Fruit fly (Drosophila melanogaster) whole organism, embryonic: ENCODE results near the gene IntS6.
A peak's percentile ranks its signal among the peaks of the same experiment; 100 is the strongest.

Experiments
- Adf1 ChIP-seq: fragments of 200-800 bp; sonication (Bioruptor generic); IDR thresholded peaks from 2 replicates; pipeline ENCODE4 v1.3.6; 2022; ENCODE audit warnings: missing biosample characterization, missing genetic modification characterization
- CG11085 ChIP-seq: fragments of 200-800 bp; sonication (Bioruptor generic); IDR thresholded peaks from 2 replicates; pipeline ENCODE4 v1.3.6; 2022; ENCODE audit warnings: missing biosample characterization, missing genetic modification characterization
- CG11695 ChIP-seq: fragments of 200-800 bp; sonication (Bioruptor generic); IDR thresholded peaks from 3 replicates; pipeline ENCODE4 v1.3.6; 2022; ENCODE audit warnings: missing biosample characterization, missing genetic modification characterization
- CG11696 ChIP-seq: fragments of 200-800 bp; sonication (Bioruptor generic); IDR thresholded peaks from 2 replicates; pipeline ENCODE4 v1.3.6; 2022; ENCODE audit warnings: missing biosample characterization, missing genetic modification characterization
- CG12071 ChIP-seq: fragments of 200-800 bp; sonication (Bioruptor generic); optimal IDR thresholded peaks from 3 replicates; lab custom pipeline; 2018; ENCODE audit warnings: missing biosample characterization, mild to moderate bottlenecking, missing genetic modification characterization
- CG12219 ChIP-seq: fragments of 200-800 bp; sonication (Bioruptor generic); optimal IDR thresholded peaks from 3 replicates; lab custom pipeline; 2018; ENCODE audit warnings: missing biosample characterization, mild to moderate bottlenecking, missing genetic modification characterization
- CG13123 ChIP-seq: fragments of 200-800 bp; sonication (Bioruptor generic); optimal IDR thresholded peaks from 2 replicates; lab custom pipeline; 2016; ENCODE audit warnings: missing biosample characterization, missing genetic modification characterization
- CG13775 ChIP-seq: fragments of 200-800 bp; sonication (Bioruptor generic); optimal IDR thresholded peaks from 3 replicates; lab custom pipeline; 2017; ENCODE audit warnings: missing biosample characterization, mild to moderate bottlenecking, missing genetic modification characterization
- CG14014 ChIP-seq: fragments of 200-800 bp; sonication (Bioruptor generic); IDR thresholded peaks from 2 replicates; pipeline ENCODE4 v1.3.6; 2022; ENCODE audit warnings: missing biosample characterization, missing genetic modification characterization
- CG14965 ChIP-seq: fragments of 200-800 bp; sonication (Bioruptor generic); optimal IDR thresholded peaks from 2 replicates; lab custom pipeline; 2016; ENCODE audit warnings: missing biosample characterization, missing genetic modification characterization, borderline replicate concordance
- CG15269 ChIP-seq: fragments of 200-800 bp; sonication (Bioruptor generic); optimal IDR thresholded peaks from 2 replicates; lab custom pipeline; 2018; ENCODE audit warnings: missing biosample characterization, mild to moderate bottlenecking, missing genetic modification characterization, moderate library complexity
- CG15601 ChIP-seq: fragments of 200-800 bp; sonication (Bioruptor generic); optimal IDR thresholded peaks from 3 replicates; lab custom pipeline; 2019; ENCODE audit warnings: missing biosample characterization, mild to moderate bottlenecking, missing genetic modification characterization, moderate library complexity
- CG18011 ChIP-seq: fragments of 200-800 bp; sonication (Bioruptor generic); optimal IDR thresholded peaks from 2 replicates; lab custom pipeline; 2017; ENCODE audit warnings: missing biosample characterization, missing genetic modification characterization, mild to moderate bottlenecking, moderate library complexity, missing genotype
- CG2129 ChIP-seq: fragments of 200-800 bp; sonication (Bioruptor generic); IDR thresholded peaks from 2 replicates; pipeline ENCODE4 v1.3.6; 2022; ENCODE audit warnings: missing biosample characterization, missing genetic modification characterization; ENCODE audit not compliant: partially characterized antibody
- CG3163 ChIP-seq: fragments of 200-800 bp; sonication (Bioruptor generic); optimal IDR thresholded peaks from 3 replicates; lab custom pipeline; 2016; ENCODE audit warnings: missing biosample characterization, missing genetic modification characterization
- CG3726 ChIP-seq: fragments of 200-800 bp; sonication (Bioruptor generic); IDR thresholded peaks from 3 replicates; pipeline ENCODE4, ENCODE4 v1.3.6; 2022; ENCODE audit warnings: missing biosample characterization, missing genetic modification characterization
- CG4730 ChIP-seq: fragments of 200-800 bp; sonication (Bioruptor generic); IDR thresholded peaks from 2 replicates; pipeline ENCODE4 v1.3.6; 2022; ENCODE audit warnings: missing biosample characterization, missing genetic modification characterization
- CG6765 ChIP-seq: fragments of 200-800 bp; sonication (Bioruptor generic); optimal IDR thresholded peaks from 3 replicates; lab custom pipeline; 2017; ENCODE audit warnings: missing biosample characterization, mild to moderate bottlenecking, missing genetic modification characterization
- CG7987 ChIP-seq: fragments of 200-800 bp; sonication (Bioruptor generic); optimal IDR thresholded peaks from 2 replicates; lab custom pipeline; 2018; ENCODE audit warnings: missing biosample characterization, mild to moderate bottlenecking, missing genetic modification characterization, moderate library complexity
- CG8388 ChIP-seq: fragments of 200-800 bp; sonication (Bioruptor generic); optimal IDR thresholded peaks from 2 replicates; lab custom pipeline; 2019; ENCODE audit warnings: missing biosample characterization, mild to moderate bottlenecking, missing genetic modification characterization, moderate library complexity
- CG8944 ChIP-seq: fragments of 200-800 bp; sonication (Bioruptor generic); optimal IDR thresholded peaks from 3 replicates; lab custom pipeline; 2016; ENCODE audit warnings: missing biosample characterization, missing genetic modification characterization
- CG9609 ChIP-seq: fragments of 200-800 bp; sonication (Bioruptor generic); optimal IDR thresholded peaks from 3 replicates; lab custom pipeline; 2016; ENCODE audit warnings: missing biosample characterization, missing genetic modification characterization
- CHES-1-like ChIP-seq: fragments of 200-800 bp; sonication (Bioruptor generic); optimal IDR thresholded peaks from 2 replicates; lab custom pipeline; 2016; ENCODE audit warnings: missing biosample characterization, missing genetic modification characterization
- CrebB ChIP-seq: fragments of 200-800 bp; sonication (Bioruptor generic); optimal IDR thresholded peaks from 3 replicates; lab custom pipeline; 2018; ENCODE audit warnings: missing biosample characterization, mild to moderate bottlenecking, missing genetic modification characterization
- Dbx ChIP-seq: fragments of 200-800 bp; sonication (Bioruptor generic); IDR thresholded peaks from 3 replicates; pipeline ENCODE4 v1.3.6; 2022; ENCODE audit warnings: missing biosample characterization, missing genetic modification characterization
- H2.0 ChIP-seq: fragments of 200-800 bp; sonication (Bioruptor generic); IDR thresholded peaks from 2 replicates; pipeline ENCODE4 v1.3.6; 2022; ENCODE audit warnings: missing biosample characterization, missing genetic modification characterization
- HmgD ChIP-seq: fragments of 200-800 bp; sonication (Bioruptor generic); optimal IDR thresholded peaks from 3 replicates; lab custom pipeline; 2016; ENCODE audit warnings: missing biosample characterization, missing genetic modification characterization
- Hr39 ChIP-seq: fragments of >200 bp; optimal IDR thresholded peaks from 2 replicates; lab custom pipeline; 2017
- Jarid2 ChIP-seq: fragments of 200-800 bp; sonication (Bioruptor generic); optimal IDR thresholded peaks from 3 replicates; lab custom pipeline; 2017; ENCODE audit warnings: mild to moderate bottlenecking, missing biosample characterization, missing genetic modification reagents, missing genetic modification characterization
- Med ChIP-seq: fragments of 200-800 bp; sonication (Bioruptor generic); peaks from one replicate; lab custom pipeline; 2016; ENCODE audit warnings: missing biosample characterization, missing genetic modification characterization, mild to moderate bottlenecking, inconsistent platforms, moderate library complexity
- Meics ChIP-seq: fragments of 200-800 bp; sonication (Bioruptor generic); optimal IDR thresholded peaks from 2 replicates; lab custom pipeline; 2017; ENCODE audit warnings: missing biosample characterization, mild to moderate bottlenecking, missing genetic modification characterization
- NK7.1 ChIP-seq: fragments of 200-800 bp; sonication (Bioruptor generic); optimal IDR thresholded peaks from 3 replicates; lab custom pipeline; 2016; ENCODE audit warnings: missing biosample characterization, missing genetic modification characterization
- Rx ChIP-seq: fragments of 200-800 bp; sonication (Bioruptor generic); IDR thresholded peaks from 2 replicates; pipeline ENCODE4 v1.3.6; 2022; ENCODE audit warnings: missing biosample characterization, missing genetic modification characterization
- TFAM ChIP-seq: fragments of 200-800 bp; sonication (Bioruptor generic); optimal IDR thresholded peaks from 2 replicates; lab custom pipeline; 2017; ENCODE audit warnings: missing biosample characterization, missing genetic modification characterization, inconsistent platforms
- Vsx1 ChIP-seq: fragments of 200-800 bp; sonication (Bioruptor generic); optimal IDR thresholded peaks from 2 replicates; lab custom pipeline; 2017; ENCODE audit warnings: missing biosample characterization, mild to moderate bottlenecking, missing genetic modification characterization, missing genetic modification reagents
- Xrp1 ChIP-seq: fragments of 200-800 bp; sonication (Bioruptor generic); IDR thresholded peaks from 2 replicates; pipeline ENCODE4 v1.3.6; 2022; ENCODE audit warnings: missing biosample characterization, missing genetic modification characterization
- ac ChIP-seq: fragments of 200-800 bp; sonication (Bioruptor generic); optimal IDR thresholded peaks from 3 replicates; lab custom pipeline; 2017; ENCODE audit warnings: missing biosample characterization, mild to moderate bottlenecking, missing genetic modification characterization
- bowl ChIP-seq: fragments of 200-800 bp; sonication (Bioruptor generic); IDR thresholded peaks from 2 replicates; pipeline ENCODE4 v1.3.6; 2022; ENCODE audit warnings: missing biosample characterization, missing genetic modification characterization
- bsh ChIP-seq, 2 experiments: fragments of 200-800 bp; sonication (Bioruptor generic); optimal IDR thresholded peaks; 2 replicates each; lab custom pipeline; 2017 to 2018; ENCODE audit warnings: mild to moderate bottlenecking in 2 of 2, missing biosample characterization in 2 of 2, missing genetic modification characterization in 2 of 2, moderate library complexity in 1 of 2
- caup ChIP-seq: fragments of 200-800 bp; sonication (Bioruptor generic); optimal IDR thresholded peaks from 3 replicates; lab custom pipeline; 2017; ENCODE audit warnings: missing biosample characterization, mild to moderate bottlenecking, missing genetic modification characterization, moderate library complexity; ENCODE audit not compliant: severe bottlenecking
- danr ChIP-seq: fragments of 200-800 bp; sonication (Bioruptor generic); IDR thresholded peaks from 2 replicates; pipeline ENCODE4 v1.3.6; 2022; ENCODE audit warnings: missing biosample characterization, missing genetic modification characterization
- fd3F ChIP-seq: fragments of 200-800 bp; sonication (Bioruptor generic); optimal IDR thresholded peaks from 2 replicates; lab custom pipeline; 2018; ENCODE audit warnings: missing biosample characterization, mild to moderate bottlenecking, missing genetic modification characterization, moderate library complexity
- ftz-f1 ChIP-seq: fragments of 200-800 bp; sonication (Bioruptor generic); optimal IDR thresholded peaks from 2 replicates; lab custom pipeline; 2016; ENCODE audit warnings: missing biosample characterization, missing genetic modification characterization
- ind ChIP-seq: fragments of 200-800 bp; sonication (Bioruptor generic); optimal IDR thresholded peaks from 3 replicates; lab custom pipeline; 2016; ENCODE audit warnings: missing biosample characterization, missing genetic modification characterization
- jigr1 ChIP-seq: fragments of 200-800 bp; sonication (Bioruptor generic); IDR thresholded peaks from 3 replicates; pipeline ENCODE4 v1.3.6; 2022; ENCODE audit warnings: missing biosample characterization, missing genetic modification characterization
- onecut ChIP-seq: fragments of 200-800 bp; sonication (Bioruptor generic); IDR thresholded peaks from 2 replicates; pipeline ENCODE4 v1.3.6; 2022; ENCODE audit warnings: missing biosample characterization, missing genetic modification characterization
- phol ChIP-seq: fragments of 200-800 bp; sonication (Bioruptor generic); optimal IDR thresholded peaks from 3 replicates; lab custom pipeline; 2018; ENCODE audit warnings: missing biosample characterization, mild to moderate bottlenecking, missing genetic modification characterization, moderate library complexity
- tap ChIP-seq: fragments of 200-800 bp; optimal IDR thresholded peaks from 3 replicates; lab custom pipeline; 2019; ENCODE audit warnings: missing biosample characterization, mild to moderate bottlenecking, missing genetic modification characterization, moderate library complexity
- unpg ChIP-seq: fragments of 200-800 bp; sonication (Bioruptor generic); optimal IDR thresholded peaks from 3 replicates; lab custom pipeline; 2018; ENCODE audit warnings: missing biosample characterization, mild to moderate bottlenecking, missing genetic modification characterization, moderate library complexity
- vfl ChIP-seq: fragments of 200-800 bp; sonication (Bioruptor generic); optimal IDR thresholded peaks from 2 replicates; lab custom pipeline; 2016; ENCODE audit warnings: missing biosample characterization, missing genetic modification characterization
- wor ChIP-seq: fragments of 200-800 bp; sonication (Bioruptor generic); IDR thresholded peaks from 2 replicates; pipeline ENCODE4 v1.3.6; 2022; ENCODE audit warnings: missing biosample characterization, missing genetic modification characterization

The IntS6 gene

DNA sequence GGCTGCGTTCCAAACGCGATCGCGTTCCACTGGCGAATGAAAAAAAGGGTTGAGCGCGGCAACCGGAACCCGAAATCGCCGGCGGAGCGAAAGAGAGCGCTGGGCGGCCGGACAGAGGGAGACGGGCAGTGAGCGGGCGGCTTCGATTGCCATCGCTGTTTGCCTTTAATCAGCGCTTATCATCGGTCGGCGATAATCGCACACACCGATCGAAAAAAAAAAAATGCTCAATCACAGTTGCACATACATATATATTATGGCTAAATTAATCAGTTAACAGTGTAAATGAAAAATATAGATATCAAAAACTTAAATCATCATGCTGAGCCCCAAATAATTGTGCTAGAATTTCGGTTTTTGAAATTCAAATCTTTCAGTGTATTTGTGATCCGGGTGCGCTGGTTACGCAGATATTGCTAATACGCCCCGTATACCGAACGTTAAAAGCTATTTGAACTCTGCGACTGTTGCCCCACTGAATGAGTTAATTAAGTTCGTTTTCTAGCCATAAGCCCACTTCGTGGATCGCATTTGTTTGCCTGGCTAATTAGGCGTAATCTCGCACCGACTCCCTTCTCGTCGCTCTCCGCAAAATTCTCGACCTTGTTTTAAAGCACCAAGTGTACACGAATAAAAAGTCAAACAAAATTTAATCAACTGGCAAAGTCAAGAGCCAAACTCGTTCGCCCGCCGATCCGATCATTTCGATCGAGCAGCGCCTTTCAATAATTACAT, 29.1 kb downstream of the IntS6 start, which contains the start of gene CG33080 (continued):
- no peak for TF ChIP-seq ind (GFP tag; lab: Kevin White, UChicago)
- no peak for TF ChIP-seq CG4730 (GFP tag; lab: Robert Waterston, UW)
- no peak for TF ChIP-seq tap (tag; lab: Kevin White, UChicago)
- no peak for TF ChIP-seq NK7.1 (GFP tag; lab: Kevin White, UChicago)
- no peak for TF ChIP-seq CG9609
- TF ChIP-seq CG2129 (GFP tag; lab: Robert Waterston, UW): no peak
- TF ChIP-seq CG14014 (GFP tag; lab: Robert Waterston, UW): no peak
- TF ChIP-seq CG15269: peak; percentile 9
- no peak for TF ChIP-seq CG11696
- TF ChIP-seq CG14965: no peak
- TF ChIP-seq Jarid2 (GFP tag; lab: Kevin White, UChicago): no peak
- TF ChIP-seq ftz-f1 (GFP tag; lab: Kevin White, UChicago): no peak
- TF ChIP-seq Adf1 (GFP tag; lab: Robert Waterston, UW): 0 out of 2 replicates have a peak, but pooled peaks have one; percentile 8
- peak; percentile 75 for TF ChIP-seq Vsx1 (GFP tag; lab: Kevin White, UChicago)
- no peak for TF ChIP-seq bsh (GFP tag; optimal IDR thresholded peaks at IDR 0.05; lab: Kevin White, UChicago)
- no peak for TF ChIP-seq unpg (GFP tag; lab: Kevin White, UChicago)
- no peak for TF ChIP-seq CG11695 (GFP tag; lab: Robert Waterston, UW)
- no peak for TF ChIP-seq CG18011 (GFP tag; lab: Kevin White, UChicago)
- no peak for TF ChIP-seq CG15601
- no peak for TF ChIP-seq H2.0 (GFP tag; lab: Robert Waterston, UW)
- TF ChIP-seq CG7987 (GFP tag; lab: Kevin White, UChicago): no peak
- no peak for TF ChIP-seq jigr1
- no peak for TF ChIP-seq Rx (GFP tag; lab: Robert Waterston, UW)
- no peak for TF ChIP-seq CG12219 (GFP tag; lab: Kevin White, UChicago)
- no peak for TF ChIP-seq CHES-1-like (GFP tag; lab: Kevin White, UChicago)
- no peak for TF ChIP-seq CrebB
- no peak for TF ChIP-seq caup
- TF ChIP-seq Xrp1 (GFP tag; lab: Robert Waterston, UW): no peak
- TF ChIP-seq Meics: peak; percentile 28
- TF ChIP-seq vfl (GFP tag; lab: Kevin White, UChicago): no peak
- TF ChIP-seq fd3F: no peak
- TF ChIP-seq CG11085 (GFP tag; lab: Robert Waterston, UW): 0 out of 2 replicates have a peak, but pooled peaks have one; percentile 23
- TF ChIP-seq CG13775 (GFP tag; lab: Kevin White, UChicago): no peak
- no peak for TF ChIP-seq TFAM (GFP tag; lab: Kevin White, UChicago)
- TF ChIP-seq onecut (GFP tag; lab: Robert Waterston, UW): no peak
- no peak for TF ChIP-seq CG6765
- no peak for TF ChIP-seq wor (GFP tag; lab: Robert Waterston, UW)
- no peak for TF ChIP-seq CG12071 (GFP tag; lab: Kevin White, UChicago)
- no peak for TF ChIP-seq bowl (GFP tag; lab: Robert Waterston, UW)
- TF ChIP-seq danr (GFP tag; lab: Robert Waterston, UW): 0 out of 2 replicates have a peak, but pooled peaks have one; percentile 7
- TF ChIP-seq Dbx (GFP tag; lab: Robert Waterston, UW): no peak
- no peak for TF ChIP-seq CG8944 (GFP tag; lab: Kevin White, UChicago)
- TF ChIP-seq phol (tag; lab: Kevin White, UChicago): no peak
- TF ChIP-seq CG3726: no peak
- no peak for TF ChIP-seq ac
- no peak for TF ChIP-seq CG3163 (GFP tag; lab: Kevin White, UChicago)
- TF ChIP-seq Med: peak; percentile 71
- no peak for TF ChIP-seq CG13123 (GFP tag; lab: Kevin White, UChicago)
- TF ChIP-seq Hr39 (lab: Kevin White, UChicago): no peak
- TF ChIP-seq CG8388 (GFP tag; lab: Kevin White, UChicago): no peak
- no peak for TF ChIP-seq HmgD (GFP tag; lab: Kevin White, UChicago)
